Fruit fly (Drosophila melanogaster): ENCODE results near the gene Tak1.
A peak's percentile ranks its signal among the peaks of the same experiment; 100 is the strongest.

Tak1 gene

dm6 chrX:20505897-20506296 lies 18.8 kb downstream of the Tak1 start (continued):
- TF ChIP-seq Bdp1 (GFP tag; optimal IDR thresholded peaks at IDR 0.05) (peak; percentile 5), shn (GFP tag; optimal IDR thresholded peaks at IDR 0.05) (no peak), Xrp1 (GFP tag; IDR thresholded peaks at IDR 0.05) (peak; percentile 70), CG6689 (GFP tag; IDR thresholded peaks at IDR 0.05) (peak; percentile 27; the same call in 1 of the 2 replicates), HLH3B (GFP tag; IDR thresholded peaks at IDR 0.05) (peak; percentile 38; the same call in 1 of the 2 replicates), CG17328 (GFP tag; IDR thresholded peaks at IDR 0.05) (peak; percentile 58), CTCF (GFP tag; optimal IDR thresholded peaks at IDR 0.05) (peak; percentile 4), sim (GFP tag; IDR thresholded peaks at IDR 0.05) (0 out of 2 replicates have a peak, but pooled peaks have one; percentile 62), CG31365 (tag; optimal IDR thresholded peaks at IDR 0.05) (no peak), slou (GFP tag; optimal IDR thresholded peaks at IDR 0.05) (peak; percentile 21), Hr3 (GFP tag; optimal IDR thresholded peaks at IDR 0.05) (no peak), sr (GFP tag; IDR thresholded peaks at IDR 0.05) (0 out of 3 replicates have a peak, but pooled peaks have one; percentile 50), sob (GFP tag; IDR thresholded peaks at IDR 0.05) (peak; percentile 61), Ada2b (GFP tag; IDR thresholded peaks at IDR 0.05) (peak; percentile 37; the same call in 1 of the 2 replicates), jumu (GFP tag; optimal IDR thresholded peaks at IDR 0.05) (no peak), E2f2 (GFP tag; IDR thresholded peaks at IDR 0.05) (peak; percentile 19; the same call in 1 of the 2 replicates), CG13296 (GFP tag; optimal IDR thresholded peaks at IDR 0.05) (peak; percentile 24), sens (GFP tag) (peak; percentile 91), fd96Cb (tag; optimal IDR thresholded peaks at IDR 0.05) (peak; percentile 18), otp (GFP tag; IDR thresholded peaks at IDR 0.05) (peak; percentile 46; the same call in 1 of the 3 replicates), CG1024 (GFP tag; IDR thresholded peaks at IDR 0.05) (peak; percentile 71; the same call in 1 of the 2 replicates), Hr51 (GFP tag; optimal IDR thresholded peaks at IDR 0.05) (peak in 1 of 2 experiments; percentile 24), CG18764 (GFP tag; optimal IDR thresholded peaks at IDR 0.05) (peak; percentile 42), grn (GFP tag; optimal IDR thresholded peaks at IDR 0.05) (peak; percentile 3), chif (GFP tag; optimal IDR thresholded peaks at IDR 0.05) (peak; percentile 17 to 24), CG18619 (GFP tag; optimal IDR thresholded peaks at IDR 0.05) (peak; percentile 50), peb (GFP tag; IDR thresholded peaks at IDR 0.05) (peak; percentile 9; the same call in 1 of the 2 replicates), Mes4 (GFP tag; optimal IDR thresholded peaks at IDR 0.05) (no peak), CG11695 (GFP tag; IDR thresholded peaks at IDR 0.05) (peak; percentile 46; the same call in 1 of the 3 replicates), CG4360 (GFP tag; IDR thresholded peaks at IDR 0.05) (0 out of 2 replicates have a peak, but pooled peaks have one; percentile 28), Atf6 (GFP tag; IDR thresholded peaks at IDR 0.05) (peak; percentile 50; the same call in 1 of the 2 replicates), Bteb2 (GFP tag; optimal IDR thresholded peaks at IDR 0.05) (no peak), hkb (optimal IDR thresholded peaks at IDR 0.05) (no peak), hkb (GFP tag; IDR thresholded peaks at IDR 0.05) (peak; percentile 65), CG8765 (GFP tag; IDR thresholded peaks at IDR 0.05) (no peak), Meics (GFP tag; optimal IDR thresholded peaks at IDR 0.05) (peak; percentile 35), toy (GFP tag; IDR thresholded peaks at IDR 0.05) (no peak), CG1603 (tag; optimal IDR thresholded peaks at IDR 0.05) (peak; percentile 37), Eip74EF (GFP tag; optimal IDR thresholded peaks at IDR 0.05) (peak in 1 of 2 experiments; percentile 34), CG12071 (GFP tag; optimal IDR thresholded peaks at IDR 0.05) (peak; percentile 39), pan (optimal IDR thresholded peaks at IDR 0.05) (no peak), pan (GFP tag; optimal IDR thresholded peaks at IDR 0.05 in 1 of 2, IDR thresholded peaks at IDR 0.05 in 1 of 2) (peak in 1 of 2 experiments; percentile 68), CG12391 (tag; optimal IDR thresholded peaks at IDR 0.05) (peak; percentile 4), bab2 (GFP tag; optimal IDR thresholded peaks at IDR 0.05) (peak; percentile 64), tio (GFP tag; optimal IDR thresholded peaks at IDR 0.05) (peak; percentile 21), CG12104 (GFP tag; optimal IDR thresholded peaks at IDR 0.05) (peak; percentile 15), ara (GFP tag; IDR thresholded peaks at IDR 0.05) (0 out of 2 replicates have a peak, but pooled peaks have one; percentile 38), CG12236 (GFP tag; optimal IDR thresholded peaks at IDR 0.05) (peak; percentile 32), CG4707 (GFP tag; optimal IDR thresholded peaks at IDR 0.05) (no peak), Six4 (GFP tag; optimal IDR thresholded peaks at IDR 0.05) (peak; percentile 27), Lpt (GFP tag; optimal IDR thresholded peaks at IDR 0.05) (no peak), gsb-n (tag; optimal IDR thresholded peaks at IDR 0.05) (peak; percentile 22)
